Worm (Caenorhabditis elegans): Measurements from ENCODE around the gene rpa-1.
A peak's percentile ranks its signal among the peaks of the same experiment; 100 is the strongest.

The rpa-1 gene

ce11 chrII:7621513-7621912 is 42.9 kb upstream of the rpa-1 start:
- TF ChIP-seq lin-11 (tag; optimal IDR thresholded peaks at IDR 0.05) = no peak
- no peak for TF ChIP-seq ceh-14 (tag; optimal IDR thresholded peaks at IDR 0.05)
- TF ChIP-seq ceh-31 (tag; optimal IDR thresholded peaks at IDR 0.05) = peak; percentile 32
- TF ChIP-seq odd-2 (tag; optimal IDR thresholded peaks at IDR 0.05) = no peak
- TF ChIP-seq unc-55 (GFP tag; optimal IDR thresholded peaks at IDR 0.05) = no peak
- no peak for TF ChIP-seq lim-6 (tag; optimal IDR thresholded peaks at IDR 0.05)
- peak; percentile 5 for TF ChIP-seq ref-2 (tag; optimal IDR thresholded peaks at IDR 0.05)
- TF ChIP-seq eyg-1 (tag; optimal IDR thresholded peaks at IDR 0.05) = no peak
- TF ChIP-seq K02D7.2 (tag; optimal IDR thresholded peaks at IDR 0.05) = no peak
- TF ChIP-seq unc-42 (tag; optimal IDR thresholded peaks at IDR 0.05) = peak; percentile 14
- no peak for TF ChIP-seq gmeb-2 (tag; optimal IDR thresholded peaks at IDR 0.05)

ce11 chrII:7623466-7623865 is 40.9 kb upstream of the rpa-1 start:
- TF ChIP-seq hlh-30 (tag; optimal IDR thresholded peaks at IDR 0.05; ENCODE audit: insufficient read depth) = no peak
- TF ChIP-seq unc-55 (GFP tag; optimal IDR thresholded peaks at IDR 0.05) = peak; percentile 54
- peak; percentile 45 for TF ChIP-seq ceh-34 (tag; optimal IDR thresholded peaks at IDR 0.05)
- TF ChIP-seq ceh-14 (tag; optimal IDR thresholded peaks at IDR 0.05) = no peak
- TF ChIP-seq unc-42 (tag; optimal IDR thresholded peaks at IDR 0.05) = no peak
- peak; percentile 10 for TF ChIP-seq pha-2 (tag; optimal IDR thresholded peaks at IDR 0.05)
- TF ChIP-seq elt-2 (tag; optimal IDR thresholded peaks at IDR 0.05) = peak; percentile 14
- no peak for TF ChIP-seq sdc-2 (tag; optimal IDR thresholded peaks at IDR 0.05)

ce11 chrII:7624272-7624671 is 40.1 kb upstream of the rpa-1 start:
- TF ChIP-seq ceh-31 (tag; optimal IDR thresholded peaks at IDR 0.05) (peak; percentile 15), ceh-48 (tag; optimal IDR thresholded peaks at IDR 0.05) (peak; percentile 30), hlh-8 (tag; optimal IDR thresholded peaks at IDR 0.05) (peak; percentile 14), ceh-14 (tag; optimal IDR thresholded peaks at IDR 0.05) (no peak)

- TF ChIP-seq ceh-31 (tag; optimal IDR thresholded peaks at IDR 0.05) (peak; percentile 36), unc-3 (GFP tag; conservative IDR thresholded peaks at IDR 0.05) (no peak), unc-3 (tag; optimal IDR thresholded peaks at IDR 0.05) (no peak), unc-42 (tag; optimal IDR thresholded peaks at IDR 0.05) (peak; percentile 79), nfya-1 (tag; optimal IDR thresholded peaks at IDR 0.05) (peak; percentile 28)
Measured at ce11 chrII:7624995-7625394, 39.4 kb upstream of the rpa-1 start.

- TF ChIP-seq ceh-48 (tag; optimal IDR thresholded peaks at IDR 0.05) (no peak), ets-4 (tag; optimal IDR thresholded peaks at IDR 0.05) (no peak), mec-3 (tag; optimal IDR thresholded peaks at IDR 0.05; ENCODE audit: borderline replicate concordance) (no peak), ceh-45 (GFP tag; IDR thresholded peaks at IDR 0.05) (no peak), sox-4 (tag; optimal IDR thresholded peaks at IDR 0.05) (no peak), madf-2 (tag; optimal IDR thresholded peaks at IDR 0.05) (no peak), nfya-1 (tag; optimal IDR thresholded peaks at IDR 0.05) (no peak), gmeb-2 (tag; optimal IDR thresholded peaks at IDR 0.05) (no peak)
Measured at ce11 chrII:7628640-7629039, 35.7 kb upstream of the rpa-1 start.

ce11 chrII:7630052-7630451 is 34.3 kb upstream of the rpa-1 start:
- TF ChIP-seq pha-2 (tag; optimal IDR thresholded peaks at IDR 0.05) = no peak
- TF ChIP-seq ceh-24 (tag; optimal IDR thresholded peaks at IDR 0.05) = no peak
- no peak for TF ChIP-seq K09A11.1 (tag; optimal IDR thresholded peaks at IDR 0.05; ENCODE audit: insufficient read depth)
- TF ChIP-seq ceh-34 (tag; optimal IDR thresholded peaks at IDR 0.05) = no peak

ce11 chrII:7631171-7631570 is 33.2 kb upstream of the rpa-1 start:
- no peak for TF ChIP-seq dmd-4 (tag; optimal IDR thresholded peaks at IDR 0.05; ENCODE audit: borderline replicate concordance)
- TF ChIP-seq elt-2 (tag; optimal IDR thresholded peaks at IDR 0.05) = peak; percentile 76

Measured in whole organism, late embryonic.